Worm (Caenorhabditis elegans): ENCODE measurements around the gene sri-66.

ce11 chrV:17071578-17071977, 11.5 kb downstream of the sri-66 start, which contains the start of gene srbc-14:
- no peak for TF ChIP-seq madf-8 (GFP tag; conservative IDR thresholded peaks at IDR 0.05)
- no peak for TF ChIP-seq dpl-1 (GFP tag; optimal IDR thresholded peaks at IDR 0.05)
- TF ChIP-seq xnd-1 (tag; optimal IDR thresholded peaks at IDR 0.05) = no peak
- no peak for TF ChIP-seq egl-18 (GFP tag; IDR thresholded peaks at IDR 0.05)
- TF ChIP-seq attf-5 (GFP tag; optimal IDR thresholded peaks at IDR 0.05) = no peak
- TF ChIP-seq ztf-3 (GFP tag; optimal IDR thresholded peaks at IDR 0.05) = no peak
- no peak for TF ChIP-seq hsf-1 (GFP tag; IDR thresholded peaks at IDR 0.05)
- no peak for TF ChIP-seq lin-40 (tag; optimal IDR thresholded peaks at IDR 0.05)
- TF ChIP-seq hlh-12 (tag; optimal IDR thresholded peaks at IDR 0.05) = no peak
- no peak for TF ChIP-seq K12H6.12 (tag; optimal IDR thresholded peaks at IDR 0.05)
- no peak for TF ChIP-seq snpc-4 (GFP tag; optimal IDR thresholded peaks at IDR 0.05)
- no peak for TF ChIP-seq snpc-4 (tag; optimal IDR thresholded peaks at IDR 0.05)

Data from whole organism, young adult.